Fruit fly (Drosophila melanogaster) whole organism, embryonic: Measurements from ENCODE around the gene r-cup.
A peak's percentile ranks its signal among the peaks of the same experiment; 100 is the strongest.

Experiments
- Awh ChIP-seq: fragments of 200-800 bp; sonication (Bioruptor generic); IDR thresholded peaks from 2 replicates; pipeline ENCODE4, ENCODE4 v1.3.6; 2022; ENCODE audit warnings: missing biosample characterization, missing genetic modification characterization
- Bteb2 ChIP-seq: fragments of 200-800 bp; sonication (Bioruptor generic); optimal IDR thresholded peaks from 2 replicates; lab custom pipeline; 2016; ENCODE audit warnings: missing biosample characterization, missing genetic modification characterization
- CG15073 ChIP-seq: fragments of 200-800 bp; sonication (Bioruptor generic); optimal IDR thresholded peaks from 2 replicates; lab custom pipeline; 2016; ENCODE audit warnings: missing biosample characterization, missing genetic modification characterization
- CG15269 ChIP-seq: fragments of 200-800 bp; sonication (Bioruptor generic); optimal IDR thresholded peaks from 2 replicates; lab custom pipeline; 2018; ENCODE audit warnings: missing biosample characterization, mild to moderate bottlenecking, missing genetic modification characterization, moderate library complexity
- CG15514 ChIP-seq: fragments of 200-800 bp; sonication (Bioruptor generic); optimal IDR thresholded peaks from 3 replicates; lab custom pipeline; 2017; ENCODE audit warnings: missing biosample characterization, missing genetic modification characterization, mild to moderate bottlenecking, moderate library complexity, missing genetic modification reagents
- CG1602 ChIP-seq: fragments of 200-800 bp; sonication (Bioruptor generic); optimal IDR thresholded peaks from 3 replicates; lab custom pipeline; 2016; ENCODE audit warnings: missing biosample characterization, missing genetic modification characterization
- CG18619 ChIP-seq: fragments of 200-800 bp; sonication (Bioruptor generic); optimal IDR thresholded peaks from 3 replicates; lab custom pipeline; 2017; ENCODE audit warnings: missing biosample characterization, mild to moderate bottlenecking, missing genetic modification characterization
- CG2199 ChIP-seq: fragments of 200-800 bp; sonication (Bioruptor generic); IDR thresholded peaks from 3 replicates; pipeline ENCODE4 v1.3.6; 2022; ENCODE audit warnings: missing biosample characterization, missing genetic modification characterization
- CG30403 ChIP-seq: fragments of 200-800 bp; sonication (Bioruptor generic); optimal IDR thresholded peaks from 3 replicates; lab custom pipeline; 2016; ENCODE audit warnings: missing biosample characterization, missing genetic modification characterization
- CG32532 ChIP-seq: fragments of 200-800 bp; sonication (Bioruptor generic); IDR thresholded peaks from 2 replicates; pipeline ENCODE4 v1.3.6; 2022; ENCODE audit warnings: missing biosample characterization, missing genetic modification characterization
- CG3995 ChIP-seq: fragments of 200-800 bp; sonication (Bioruptor generic); optimal IDR thresholded peaks from 3 replicates; lab custom pipeline; 2016; ENCODE audit warnings: missing biosample characterization, missing genetic modification characterization
- CG4328 ChIP-seq: fragments of 200-800 bp; sonication (Bioruptor generic); optimal IDR thresholded peaks from 3 replicates; lab custom pipeline; 2017; ENCODE audit warnings: missing biosample characterization, missing genetic modification reagents, missing genetic modification characterization
- CG4404 ChIP-seq: fragments of 200-800 bp; sonication (Bioruptor generic); IDR thresholded peaks from 2 replicates; pipeline ENCODE4 v1.3.6; 2022; ENCODE audit warnings: missing biosample characterization, missing genetic modification characterization
- CG6254 ChIP-seq: fragments of 200-800 bp; sonication (Bioruptor generic); optimal IDR thresholded peaks from 3 replicates; lab custom pipeline; 2017; ENCODE audit warnings: mild to moderate bottlenecking, missing biosample characterization, missing genetic modification reagents, missing genetic modification characterization
- CG7839 ChIP-seq: fragments of 200-800 bp; sonication (Bioruptor generic); optimal IDR thresholded peaks from 3 replicates; lab custom pipeline; 2018; ENCODE audit warnings: missing biosample characterization, mild to moderate bottlenecking, missing genetic modification characterization, moderate library complexity
- CG8089 ChIP-seq: fragments of 200-800 bp; sonication (Bioruptor generic); optimal IDR thresholded peaks from 3 replicates; lab custom pipeline; 2016; ENCODE audit warnings: missing biosample characterization, missing genetic modification characterization
- CG8281 ChIP-seq: fragments of 200-800 bp; sonication (Bioruptor generic); optimal IDR thresholded peaks from 2 replicates; lab custom pipeline; 2018; ENCODE audit warnings: missing biosample characterization, mild to moderate bottlenecking, missing genetic modification characterization, moderate library complexity
- CG9876 ChIP-seq: fragments of 200-800 bp; sonication (Bioruptor generic); optimal IDR thresholded peaks from 2 replicates; lab custom pipeline; 2016; ENCODE audit warnings: missing biosample characterization, missing genetic modification characterization
- D19A ChIP-seq: fragments of 200-800 bp; optimal IDR thresholded peaks from 3 replicates; lab custom pipeline; 2019; ENCODE audit warnings: missing biosample characterization, mild to moderate bottlenecking, missing genetic modification characterization, moderate library complexity
- GATAe ChIP-seq: fragments of 200-800 bp; sonication (Bioruptor generic); conservative IDR thresholded peaks from 2 replicates; pipeline ENCODE4 v1.3.6; 2022; ENCODE audit warnings: missing biosample characterization, missing genetic modification characterization
- Hey ChIP-seq: fragments of 200-800 bp; sonication (Bioruptor generic); optimal IDR thresholded peaks from 3 replicates; lab custom pipeline; 2018; ENCODE audit warnings: missing biosample characterization, mild to moderate bottlenecking, missing genetic modification characterization
- MESR4 ChIP-seq: fragments of 200-800 bp; sonication (Bioruptor generic); optimal IDR thresholded peaks from 2 replicates; lab custom pipeline; 2018; ENCODE audit warnings: missing biosample characterization, mild to moderate bottlenecking, missing genetic modification characterization, moderate library complexity
- Med ChIP-seq: fragments of 200-800 bp; sonication (Bioruptor generic); peaks from one replicate; lab custom pipeline; 2016; ENCODE audit warnings: missing biosample characterization, missing genetic modification characterization, mild to moderate bottlenecking, inconsistent platforms, moderate library complexity
- Mes4 ChIP-seq: fragments of 200-800 bp; sonication (Bioruptor generic); optimal IDR thresholded peaks from 2 replicates; lab custom pipeline; 2016; ENCODE audit warnings: missing biosample characterization, missing genetic modification characterization
- Oaz ChIP-seq: fragments of 200-800 bp; sonication (Bioruptor generic); IDR thresholded peaks from 2 replicates; pipeline ENCODE4 v1.3.6; 2022; ENCODE audit warnings: missing biosample characterization, missing genetic modification characterization
- PHDP ChIP-seq: fragments of 200-800 bp; sonication (Bioruptor generic); optimal IDR thresholded peaks from 3 replicates; lab custom pipeline; 2018; ENCODE audit warnings: missing biosample characterization, mild to moderate bottlenecking, missing genetic modification characterization, moderate library complexity
- Sin3A ChIP-seq: fragments of >200 bp; optimal IDR thresholded peaks from 2 replicates; lab custom pipeline; 2018
- Tbp ChIP-seq: fragments of >200 bp; optimal IDR thresholded peaks from 2 replicates; lab custom pipeline; 2018; ENCODE audit warnings: missing biosample characterization, missing genetic modification characterization
- YL-1 ChIP-seq: fragments of 200-800 bp; sonication (Bioruptor generic); optimal IDR thresholded peaks from 3 replicates; lab custom pipeline; 2017; ENCODE audit warnings: missing biosample characterization, mild to moderate bottlenecking, missing genetic modification characterization
- bab2 ChIP-seq: fragments of 200-800 bp; sonication (Bioruptor generic); optimal IDR thresholded peaks from 2 replicates; lab custom pipeline; 2016; ENCODE audit warnings: missing biosample characterization, missing genetic modification characterization
- btn ChIP-seq: fragments of 200-800 bp; sonication (Bioruptor generic); optimal IDR thresholded peaks from 2 replicates; lab custom pipeline; 2016; ENCODE audit warnings: missing biosample characterization, missing genetic modification characterization
- caup ChIP-seq: fragments of 200-800 bp; sonication (Bioruptor generic); optimal IDR thresholded peaks from 3 replicates; lab custom pipeline; 2017; ENCODE audit warnings: missing biosample characterization, mild to moderate bottlenecking, missing genetic modification characterization, moderate library complexity; ENCODE audit not compliant: severe bottlenecking
- chif ChIP-seq, 2 experiments: fragments of 200-800 bp; sonication (Bioruptor generic); optimal IDR thresholded peaks; 3 replicates each; lab custom pipeline; 2016; ENCODE audit warnings: missing biosample characterization in 2 of 2, missing genetic modification characterization in 2 of 2
- crp ChIP-seq, 2 experiments: fragments of 200-800 bp; sonication (Bioruptor generic); optimal IDR thresholded peaks; 2 replicates in 1 of 2; 3 replicates in 1 of 2; lab custom pipeline; 2017; ENCODE audit warnings: missing biosample characterization in 2 of 2, missing genetic modification characterization in 2 of 2, mild to moderate bottlenecking in 1 of 2, moderate library complexity in 1 of 2
- insv ChIP-seq, 2 experiments: fragments of 200-800 bp; sonication (Bioruptor generic); optimal IDR thresholded peaks; 3 replicates each; lab custom pipeline; 2016 to 2018; ENCODE audit warnings: missing biosample characterization in 2 of 2, missing genetic modification characterization in 2 of 2
- inv ChIP-seq: fragments of 200-800 bp; sonication (Bioruptor generic); IDR thresholded peaks from 2 replicates; pipeline ENCODE4 v1.3.6; 2022; ENCODE audit warnings: missing biosample characterization, missing genetic modification characterization; ENCODE audit not compliant: partially characterized antibody
- kni ChIP-seq: fragments of 200-800 bp; sonication (Bioruptor generic); optimal IDR thresholded peaks from 3 replicates; lab custom pipeline; 2017; ENCODE audit warnings: mild to moderate bottlenecking, missing biosample characterization, missing genetic modification reagents, missing genetic modification characterization
- lov ChIP-seq, 2 experiments: fragments of 200-800 bp in 1 of 2; fragments of >200 bp in 1 of 2; sonication (Bioruptor generic) in 1 of 2; IDR thresholded peaks in 1 of 2; optimal IDR thresholded peaks in 1 of 2; 2 replicates in 1 of 2; 3 replicates in 1 of 2; pipeline versions ENCODE4 v1.3.6 to Lab custom; 2017 to 2022; ENCODE audit warnings: missing biosample characterization in 1 of 2, missing genetic modification characterization in 1 of 2
- mld ChIP-seq: fragments of 200-800 bp; sonication (Bioruptor generic); IDR thresholded peaks from 3 replicates; pipeline ENCODE4 v1.3.6; 2022; ENCODE audit warnings: missing biosample characterization, missing genetic modification characterization; ENCODE audit not compliant: partially characterized antibody
- nau ChIP-seq: fragments of 200-800 bp; sonication (Bioruptor generic); optimal IDR thresholded peaks from 3 replicates; lab custom pipeline; 2017; ENCODE audit warnings: missing biosample characterization, mild to moderate bottlenecking, missing genetic modification characterization, missing genetic modification reagents
- nerfin-1 ChIP-seq: fragments of 200-800 bp; sonication (Bioruptor generic); optimal IDR thresholded peaks from 3 replicates; lab custom pipeline; 2019; ENCODE audit warnings: missing biosample characterization, mild to moderate bottlenecking, missing genetic modification characterization, moderate library complexity
- pb ChIP-seq: fragments of 200-800 bp; sonication (Bioruptor generic); optimal IDR thresholded peaks from 3 replicates; lab custom pipeline; 2016; ENCODE audit warnings: missing biosample characterization, missing genetic modification characterization
- scrt ChIP-seq: fragments of 200-800 bp; sonication (Bioruptor generic); optimal IDR thresholded peaks from 2 replicates; lab custom pipeline; 2018; ENCODE audit warnings: missing biosample characterization, mild to moderate bottlenecking, missing genetic modification characterization, moderate library complexity
- sens ChIP-seq: fragments of 200-800 bp; sonication (Bioruptor generic); peaks from one replicate; lab custom pipeline; 2016; ENCODE audit warnings: missing biosample characterization, missing genetic modification characterization
- sens-2 ChIP-seq: fragments of 200-800 bp; sonication (Bioruptor generic); IDR thresholded peaks from 2 replicates; pipeline ENCODE4 v1.3.6; 2022; ENCODE audit warnings: missing biosample characterization, missing genetic modification characterization
- shn ChIP-seq: fragments of 200-800 bp; sonication (Bioruptor generic); optimal IDR thresholded peaks from 3 replicates; lab custom pipeline; 2016; ENCODE audit warnings: missing biosample characterization, missing genetic modification characterization
- slou ChIP-seq: fragments of 200-800 bp; sonication (Bioruptor generic); optimal IDR thresholded peaks from 3 replicates; lab custom pipeline; 2016; ENCODE audit warnings: missing biosample characterization, missing genetic modification characterization
- tap ChIP-seq: fragments of 200-800 bp; optimal IDR thresholded peaks from 3 replicates; lab custom pipeline; 2019; ENCODE audit warnings: missing biosample characterization, mild to moderate bottlenecking, missing genetic modification characterization, moderate library complexity
- tna ChIP-seq: fragments of 200-800 bp; sonication (Bioruptor generic); IDR thresholded peaks from 2 replicates; pipeline ENCODE4 v1.3.6; 2022; ENCODE audit warnings: missing biosample characterization, missing genetic modification characterization; ENCODE audit not compliant: partially characterized antibody
- yki ChIP-seq: fragments of >200 bp; optimal IDR thresholded peaks from 3 replicates; lab custom pipeline; 2018
- zf30C ChIP-seq: fragments of 200-800 bp; sonication (Bioruptor generic); optimal IDR thresholded peaks from 3 replicates; lab custom pipeline; 2018; ENCODE audit warnings: missing biosample characterization, mild to moderate bottlenecking, missing genetic modification characterization

Gene r-cup

DNA sequence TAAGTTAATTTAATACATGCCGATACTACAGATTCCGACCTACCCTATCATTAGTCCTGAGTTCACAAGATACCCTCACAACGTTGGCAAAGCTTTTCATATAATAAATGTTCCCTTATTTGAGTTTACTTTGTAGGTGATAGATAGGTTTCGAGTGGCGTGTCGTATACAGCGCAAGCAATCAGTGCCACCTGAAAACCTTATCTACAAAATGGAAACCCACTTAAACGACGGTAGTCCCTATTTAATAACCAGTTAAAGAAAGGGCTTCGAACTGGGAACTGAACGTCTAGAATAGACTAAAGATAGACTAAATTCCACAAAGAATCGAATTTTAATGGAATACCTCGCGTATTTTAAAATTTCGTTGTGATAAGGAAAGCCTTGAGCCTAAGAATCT, 20.5 kb upstream of the r-cup start (continued):
- TF ChIP-seq CG15269 (tag; lab: Kevin White, UChicago) (no peak), Sin3A (no peak), CG30403 (GFP tag; lab: Kevin White, UChicago) (no peak), sens (GFP tag; lab: Kevin White, UChicago) (peak; percentile 38), Oaz (GFP tag; lab: Robert Waterston, UW) (no peak), chif (GFP tag; optimal IDR thresholded peaks at IDR 0.05; lab: Kevin White, UChicago) (no peak), CG6254 (no peak), CG4328 (GFP tag; lab: Kevin White, UChicago) (no peak), tap (tag; lab: Kevin White, UChicago) (no peak), mld (GFP tag; lab: Robert Waterston, UW) (no peak), D19A (tag; lab: Kevin White, UChicago) (no peak), CG8089 (GFP tag; lab: Kevin White, UChicago) (no peak), Mes4 (GFP tag; lab: Kevin White, UChicago) (no peak), insv (GFP tag; optimal IDR thresholded peaks at IDR 0.05; lab: Kevin White, UChicago) (no peak), sens-2 (peak; percentile 63), nau (GFP tag; lab: Kevin White, UChicago) (no peak), CG32532 (GFP tag; lab: Robert Waterston, UW) (no peak), Tbp (GFP tag; lab: Kevin White, UChicago) (no peak), CG15073 (GFP tag; lab: Kevin White, UChicago) (no peak), YL-1 (no peak), Awh (no peak), PHDP (no peak), slou (GFP tag; lab: Kevin White, UChicago) (no peak), CG9876 (GFP tag; lab: Kevin White, UChicago) (no peak), Hey (peak; percentile 45), GATAe (GFP tag; lab: Robert Waterston, UW) (0 out of 2 replicates have a peak, but pooled peaks have one; percentile 11), CG8281 (tag; lab: Kevin White, UChicago) (no peak), inv (GFP tag; lab: Robert Waterston, UW) (no peak), CG4404 (GFP tag; lab: Robert Waterston, UW) (no peak)

DNA sequence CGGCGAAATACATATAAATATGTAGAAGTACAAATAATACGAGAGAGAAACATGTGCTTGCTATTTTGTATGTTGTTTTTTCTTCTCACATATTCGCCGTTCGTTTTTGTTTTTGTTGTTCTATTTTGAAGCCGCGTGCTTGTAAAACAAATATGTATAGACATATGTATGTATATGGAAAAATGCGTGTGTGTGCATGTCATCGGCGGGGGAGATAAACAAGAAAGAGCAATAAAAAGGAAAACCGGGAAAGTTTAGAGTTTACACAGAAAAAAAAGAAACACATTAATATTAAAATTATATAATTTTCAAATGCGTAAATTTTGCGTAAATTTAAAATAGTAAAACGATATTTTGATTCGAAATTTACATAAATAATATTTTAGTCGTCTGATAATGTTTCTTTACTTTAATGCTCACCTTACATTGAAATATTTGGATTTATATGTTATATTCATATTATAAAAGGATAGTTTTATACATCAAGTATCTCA, 19.8 kb upstream of the r-cup start:
- TF ChIP-seq Bteb2 (GFP tag; lab: Kevin White, UChicago), result no peak
- peak; percentile 13 for TF ChIP-seq kni
- TF ChIP-seq lov (optimal IDR thresholded peaks at IDR 0.05; lab: Kevin White, UChicago), result no peak
- TF ChIP-seq lov (GFP tag; IDR thresholded peaks at IDR 0.05; lab: Robert Waterston, UW), result no peak
- peak; percentile 50 for TF ChIP-seq Med (GFP tag; lab: Kevin White, UChicago)
- no peak for TF ChIP-seq CG30403 (GFP tag; lab: Kevin White, UChicago)
- no peak for TF ChIP-seq tna (GFP tag; lab: Robert Waterston, UW)
- peak; percentile 32 for TF ChIP-seq zf30C (GFP tag; lab: Kevin White, UChicago)
- no peak for TF ChIP-seq CG2199 (GFP tag; lab: Robert Waterston, UW)
- no peak for TF ChIP-seq pb (GFP tag; lab: Kevin White, UChicago)
- no peak for TF ChIP-seq caup (GFP tag; lab: Kevin White, UChicago)
- peak; percentile 50 for TF ChIP-seq CG7839 (tag; lab: Kevin White, UChicago)
- TF ChIP-seq CG15514 (GFP tag; lab: Kevin White, UChicago), result no peak
- TF ChIP-seq shn (GFP tag; lab: Kevin White, UChicago), result no peak
- no peak for TF ChIP-seq CG1602
- TF ChIP-seq yki (lab: Kevin White, UChicago), result no peak
- TF ChIP-seq MESR4, result no peak
- TF ChIP-seq btn (GFP tag; lab: Kevin White, UChicago), result no peak
- no peak for TF ChIP-seq scrt (GFP tag; lab: Kevin White, UChicago)
- no peak for TF ChIP-seq CG18619 (GFP tag; lab: Kevin White, UChicago)
- TF ChIP-seq crp (GFP tag; optimal IDR thresholded peaks at IDR 0.05; lab: Kevin White, UChicago), result no peak
- no peak for TF ChIP-seq CG3995 (GFP tag; lab: Kevin White, UChicago)
- TF ChIP-seq bab2 (GFP tag; lab: Kevin White, UChicago), result no peak
- TF ChIP-seq nerfin-1, result peak; percentile 13
